Worm (Caenorhabditis elegans) whole organism, dauer: ENCODE measurements around the gene acdh-10.

ENCODE experiments used
- unc-62 ChIP-seq: sonication (generic microtip); optimal IDR thresholded peaks from 2 replicates; lab custom pipeline; 2017; ENCODE audit warnings: missing biosample characterization, missing genetic modification reagents, missing genetic modification characterization

The acdh-10 gene

DNA sequence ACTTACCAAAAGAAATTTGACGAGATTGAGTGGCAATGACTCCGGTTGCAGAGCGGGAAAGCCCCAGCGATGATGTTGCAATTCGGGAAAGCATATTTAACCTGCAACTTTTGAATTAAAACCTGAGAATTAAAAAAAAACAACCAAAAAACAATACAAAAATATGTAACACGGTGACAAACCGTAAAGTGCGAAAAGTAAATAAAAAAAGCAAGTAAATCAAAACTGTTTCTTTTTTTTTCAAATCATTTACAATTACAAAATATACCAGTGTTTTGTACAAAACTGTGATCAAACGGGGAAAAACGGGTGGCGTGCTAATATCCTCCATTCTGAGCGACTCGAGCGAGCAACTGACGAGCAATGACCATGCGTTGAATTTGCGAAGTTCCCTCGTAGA, at the start of gene acdh-10:
TSS of gene acdh-10 (minus strand) at position 101 of the 400 bp plus-strand sequence.
- no peak for TF ChIP-seq unc-62

DNA sequence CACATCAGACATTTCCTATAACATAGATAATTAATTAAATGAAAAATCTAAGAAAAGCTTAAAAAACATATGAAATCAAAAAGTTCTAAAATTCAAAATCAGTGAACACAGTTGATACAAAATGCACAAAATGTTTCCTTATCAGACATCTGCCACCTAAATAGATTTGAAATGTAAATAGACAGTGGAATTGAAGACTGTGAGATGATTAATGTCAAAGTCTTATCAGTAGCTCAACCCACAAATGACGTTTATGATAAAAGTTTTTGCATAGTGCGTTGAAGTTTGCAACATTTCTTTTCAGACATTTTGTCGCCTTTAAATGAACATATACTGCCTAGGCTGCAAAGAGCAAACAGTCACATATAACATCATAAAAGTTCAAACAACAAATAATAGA, 42.1 kb upstream of the acdh-10 start, which contains the start of gene Y40C7B.4:
TSS of gene Y40C7B.4 (minus strand) at position 19 of the 400 bp plus-strand sequence.
- TF ChIP-seq unc-62, result no peak

DNA sequence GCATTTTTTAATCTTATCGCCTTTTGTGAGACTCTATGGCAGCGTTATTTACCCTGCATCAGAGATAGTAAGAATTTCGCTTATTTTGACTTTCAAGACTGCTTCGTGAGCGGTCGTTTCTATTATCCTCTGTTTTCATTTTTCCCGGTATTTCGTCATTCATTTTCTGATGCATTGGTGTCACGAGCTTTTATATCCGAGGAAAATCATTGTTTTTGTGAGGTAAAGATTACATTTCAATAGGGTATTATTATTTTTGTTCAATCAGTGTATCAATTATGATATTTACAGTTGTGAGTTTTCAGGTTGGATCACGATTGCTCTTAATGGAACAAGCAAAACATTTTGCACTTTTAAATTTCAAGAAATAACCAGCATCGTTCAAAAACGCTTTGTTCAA, 32.6 kb upstream of the acdh-10 start:
- no peak for TF ChIP-seq unc-62

DNA sequence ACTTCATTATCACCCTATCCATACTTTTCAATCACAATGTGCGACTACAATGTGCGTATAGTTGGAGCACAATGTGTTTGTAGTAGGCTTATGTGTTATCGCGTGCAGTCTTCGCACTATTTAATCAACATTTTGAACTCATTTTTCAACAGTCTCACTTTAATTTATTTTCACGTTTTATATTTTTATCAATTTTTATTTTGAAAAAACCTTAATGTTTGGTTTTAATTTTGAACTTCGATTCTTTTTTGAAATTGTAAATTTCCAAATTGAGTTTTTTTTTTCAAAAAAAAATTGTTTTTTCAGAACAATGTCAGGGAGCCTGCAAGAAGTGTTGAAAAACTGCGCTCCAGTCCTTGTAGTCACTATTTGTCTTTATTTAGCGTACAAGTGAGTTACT, 28.4 kb upstream of the acdh-10 start, which contains the start of gene T25G12.13:
TSS of gene T25G12.13 (plus strand) at position 301 of the 400 bp plus-strand sequence.
- TF ChIP-seq unc-62, result no peak

DNA sequence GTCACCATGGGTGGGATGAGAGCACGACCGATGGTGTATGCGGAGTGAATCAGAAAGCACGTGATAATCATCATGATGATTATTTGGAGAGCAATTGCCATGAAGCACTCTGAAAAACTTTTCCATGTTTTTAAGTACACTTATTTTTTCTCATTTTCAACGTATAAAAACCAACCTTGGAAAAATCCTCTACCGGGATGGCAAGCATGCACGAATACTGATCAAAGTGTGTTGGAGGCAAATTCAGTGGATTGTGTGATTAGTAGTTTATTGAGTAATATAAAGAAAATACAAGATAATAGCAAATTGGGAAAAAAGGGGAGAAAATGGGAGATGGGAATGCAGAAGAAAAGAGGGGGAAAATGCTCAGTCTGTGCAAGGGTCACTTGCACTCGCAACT, 22.7 kb upstream of the acdh-10 start, which contains the start of gene T25G12.11:
TSS of gene T25G12.11 (minus strand) at position 101 of the 400 bp plus-strand sequence.
- no peak for TF ChIP-seq unc-62

DNA sequence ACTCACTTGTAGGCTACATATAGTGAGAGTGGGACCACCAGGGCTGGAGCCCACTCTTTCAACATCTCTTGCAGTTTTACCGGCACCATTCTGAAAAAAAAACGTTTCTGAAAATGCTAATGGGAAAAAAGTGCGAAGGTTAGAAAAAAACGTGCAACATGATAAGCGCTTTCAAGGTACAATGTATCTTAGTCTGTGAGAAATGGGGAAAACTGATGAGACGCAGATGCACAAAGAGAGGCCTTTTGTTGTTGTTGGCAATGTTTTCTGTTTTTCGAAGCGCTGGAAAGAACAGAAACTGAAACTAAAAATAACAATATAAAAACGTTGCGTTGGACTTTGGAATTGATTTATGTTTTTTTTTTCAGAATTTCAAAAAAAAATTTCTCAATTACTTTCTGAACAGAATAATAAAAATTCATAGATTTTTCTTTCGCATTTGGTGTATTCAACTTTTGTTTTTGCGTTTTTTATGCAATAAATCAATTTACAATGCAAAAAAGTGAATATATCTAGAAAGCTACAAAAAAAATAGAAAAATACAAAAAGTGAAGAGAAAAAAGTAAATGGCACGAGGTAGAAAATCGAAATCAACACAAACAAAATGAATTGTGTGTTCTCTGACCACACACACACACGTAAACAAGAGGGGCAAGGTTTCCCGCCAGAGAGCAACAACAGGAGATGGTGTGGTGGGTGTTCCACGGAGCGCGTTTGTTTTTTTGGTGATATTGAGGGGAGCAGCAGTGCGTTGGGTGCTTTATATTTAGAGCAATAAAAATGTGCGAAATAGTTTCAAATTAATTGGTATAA, 21.3 kb upstream of the acdh-10 start, which contains the start of gene dhs-30:
TSS of gene dhs-30 (minus strand) at position 90 of the 813 bp plus-strand sequence.
- no peak for TF ChIP-seq unc-62

DNA sequence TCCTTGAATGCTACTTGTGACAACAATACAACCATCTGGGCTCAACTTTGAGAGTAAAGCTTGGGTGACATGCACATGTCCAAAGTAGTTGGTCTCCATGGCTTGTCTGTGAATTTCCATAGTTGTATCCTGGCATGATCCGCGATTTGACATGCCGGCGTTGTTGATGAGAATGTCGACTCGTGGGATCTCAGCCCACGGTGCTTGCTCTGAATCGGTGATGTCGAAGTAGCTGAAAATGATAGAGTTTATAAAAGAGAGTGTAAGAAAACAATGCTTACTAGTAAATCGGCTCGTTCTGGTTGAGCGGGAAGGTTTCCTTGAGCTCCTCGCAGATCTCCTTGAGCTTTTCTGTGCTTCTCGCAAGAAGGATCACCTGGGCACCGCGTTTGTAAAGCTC, 20.3 kb upstream of the acdh-10 start:
- no peak for TF ChIP-seq unc-62

DNA sequence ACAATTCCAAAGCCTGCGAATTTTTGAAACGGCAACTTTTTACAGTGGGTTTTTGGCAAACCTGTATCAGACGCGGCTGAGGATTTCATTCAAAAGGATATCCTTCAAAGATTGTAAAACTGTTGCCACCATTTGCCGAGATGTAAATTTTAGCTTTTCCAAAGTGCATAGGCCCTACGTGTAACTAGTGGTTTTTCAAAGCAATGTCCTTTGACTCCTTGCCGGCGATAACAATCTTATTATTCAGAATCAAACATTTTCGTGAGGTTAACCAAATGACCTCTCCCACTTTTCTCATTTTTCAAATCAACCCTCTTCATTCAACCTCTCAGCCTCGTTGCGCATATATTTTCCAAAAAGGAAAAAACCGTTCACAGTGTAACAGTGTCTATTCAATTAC, 16.6 kb upstream of the acdh-10 start, which contains the start of gene T25G12.3:
TSS of gene T25G12.3 (plus strand) at position 301 of the 400 bp plus-strand sequence.
- no peak for TF ChIP-seq unc-62

DNA sequence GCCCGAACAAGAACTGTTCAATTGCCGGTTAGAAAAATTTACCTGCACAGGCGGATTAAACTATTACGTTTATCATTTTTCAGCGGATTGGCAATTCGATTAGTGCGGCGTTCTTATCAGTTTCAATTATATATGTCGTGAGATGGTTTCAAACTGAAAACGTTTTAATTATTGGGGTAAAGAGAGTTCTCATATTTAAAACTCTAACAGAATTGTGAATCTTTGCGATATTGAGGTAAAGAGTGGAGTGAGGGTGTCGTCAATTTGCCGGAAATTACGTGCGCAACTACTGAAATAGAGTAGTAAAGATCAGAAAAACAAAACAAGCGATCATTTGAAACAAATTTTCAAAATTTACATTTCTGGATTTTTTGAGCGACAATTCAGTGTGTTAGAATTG, 15.4 kb upstream of the acdh-10 start, which contains the start of gene T25G12.6:
TSS of gene T25G12.6 (minus strand) at position 101 of the 400 bp plus-strand sequence.
- no peak for TF ChIP-seq unc-62

DNA sequence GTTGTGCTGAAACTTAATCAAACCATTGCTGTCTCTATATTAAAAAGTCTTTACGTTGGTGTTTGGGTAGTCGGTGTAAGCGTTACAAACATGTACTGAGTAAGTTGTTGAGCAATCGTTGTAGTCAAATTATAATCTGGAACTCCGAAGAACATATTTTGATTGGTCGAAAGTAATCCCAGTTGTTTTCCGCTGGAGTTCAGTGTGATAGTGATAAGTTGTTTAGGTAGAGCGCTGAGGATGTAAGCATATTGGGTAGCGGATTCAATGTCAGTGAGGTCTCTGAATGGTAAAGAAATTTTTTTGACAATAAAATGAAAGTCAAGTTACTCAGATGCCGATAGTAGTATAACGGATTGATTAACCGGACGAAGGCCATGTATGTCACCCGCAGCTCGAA, 12.7 kb upstream of the acdh-10 start:
- TF ChIP-seq unc-62, result no peak

DNA sequence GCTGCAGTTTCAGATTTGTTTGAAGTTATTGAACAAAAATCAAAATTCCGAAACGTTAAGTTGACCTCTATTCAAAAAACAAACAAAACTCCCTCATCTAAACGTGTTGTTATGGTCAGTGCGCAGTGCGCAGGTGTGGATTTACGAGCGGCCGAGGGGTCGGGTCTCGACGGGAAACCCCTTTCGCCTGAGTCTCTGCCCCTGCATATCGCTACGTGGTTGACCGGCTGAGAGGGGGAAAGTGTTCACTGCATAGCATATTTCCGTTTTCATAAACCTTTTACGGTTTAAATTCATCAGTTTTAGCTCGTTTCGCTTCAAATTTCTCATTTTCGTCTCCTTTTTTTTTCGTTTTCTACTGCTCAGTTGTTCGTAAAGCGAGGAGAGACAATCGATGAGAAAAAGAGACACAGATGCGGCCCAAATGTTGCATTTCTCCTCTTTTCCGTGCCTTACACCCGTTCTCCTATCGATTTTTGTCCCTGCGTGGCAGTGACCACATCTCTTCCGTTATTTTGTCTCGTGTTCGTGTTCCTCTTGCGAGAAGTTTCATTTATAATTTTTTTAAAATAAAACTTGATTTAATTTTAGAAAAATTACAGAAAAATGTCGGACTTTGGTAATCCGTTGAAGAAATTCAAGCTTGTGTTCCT, 7.3 kb upstream of the acdh-10 start, which contains the start of gene rab-6.2:
TSS of gene rab-6.2 (plus strand) at position 603 of the 653 bp plus-strand sequence.
- no peak for TF ChIP-seq unc-62

DNA sequence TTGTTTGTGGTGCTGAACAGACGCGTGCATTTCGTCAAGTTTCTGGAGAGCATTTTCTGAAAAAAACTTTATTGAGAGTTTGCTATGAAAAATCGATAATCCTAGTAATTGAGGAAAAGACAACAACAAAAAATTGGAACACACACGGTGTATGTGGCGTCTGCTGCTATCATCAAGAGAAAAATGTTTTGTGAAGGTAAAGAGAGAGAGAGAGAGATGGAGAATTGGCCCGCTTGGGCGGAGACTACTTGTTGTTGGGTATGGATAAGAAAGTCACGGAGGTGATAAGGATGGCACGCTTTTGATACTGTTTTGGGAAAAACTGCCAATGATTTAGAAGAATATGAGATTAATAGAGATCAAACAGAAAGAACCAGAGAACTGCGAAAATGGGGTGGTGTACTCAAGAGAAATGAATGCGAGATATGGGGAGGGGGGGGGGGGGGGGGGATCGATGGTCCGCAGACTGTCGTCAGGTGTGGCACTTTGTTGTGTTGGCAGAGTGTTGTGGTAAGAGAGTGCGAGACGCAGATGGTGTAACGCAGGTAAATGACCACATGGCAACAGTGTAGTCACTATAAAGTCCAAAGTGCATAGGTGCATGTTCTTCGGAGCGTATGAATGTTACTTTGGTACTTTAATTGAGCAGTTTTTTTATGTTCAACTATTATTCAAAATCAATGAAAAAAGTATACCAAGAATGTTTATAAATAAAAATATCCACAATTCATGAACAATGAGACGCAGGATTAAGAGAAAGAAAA, 2.5 kb upstream of the acdh-10 start, which contains the start of gene acdh-7:
TSS of gene acdh-7 (minus strand) at position 56 of the 764 bp plus-strand sequence.
- TF ChIP-seq unc-62, result no peak

DNA sequence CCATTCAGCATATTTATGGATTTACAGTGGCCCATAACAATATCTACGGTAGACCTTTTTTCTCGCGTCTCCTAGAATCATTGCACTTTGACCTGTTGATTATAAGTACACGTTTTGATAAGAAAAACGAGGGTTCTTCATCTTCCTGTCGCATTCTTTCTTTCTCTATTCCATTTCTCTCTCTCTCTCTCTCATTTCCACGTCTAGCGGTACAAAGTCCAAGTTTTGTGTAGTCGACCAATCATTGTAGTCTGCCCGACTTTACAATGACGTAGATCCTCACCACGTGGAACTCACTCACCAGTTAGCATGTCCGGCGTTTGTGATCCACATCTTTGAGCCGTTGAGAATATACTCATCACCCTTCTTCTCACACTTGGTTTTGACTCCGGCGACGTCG, 1.5 kb upstream of the acdh-10 start:
- no peak for TF ChIP-seq unc-62

DNA sequence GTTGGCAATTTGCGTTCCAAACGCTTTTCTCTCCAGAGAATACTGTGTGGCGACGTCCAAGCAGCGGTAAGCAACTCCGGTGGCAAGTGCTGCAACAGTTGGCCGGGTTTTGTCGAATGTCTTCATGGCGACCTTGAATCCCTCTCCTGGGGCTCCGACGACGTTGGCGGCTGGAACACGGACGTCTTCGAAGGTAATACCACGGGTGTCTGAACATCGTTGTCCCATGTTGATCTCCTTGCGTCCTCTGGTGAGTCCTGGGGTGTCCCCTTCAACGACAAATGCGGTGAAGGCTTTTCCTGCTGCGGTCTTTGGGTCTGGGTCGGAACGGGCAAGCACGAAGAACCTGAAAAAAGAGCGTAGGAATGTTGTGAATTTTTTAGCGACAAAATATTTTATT, 1.1 kb upstream of the acdh-10 start:
- no peak for TF ChIP-seq unc-62

DNA sequence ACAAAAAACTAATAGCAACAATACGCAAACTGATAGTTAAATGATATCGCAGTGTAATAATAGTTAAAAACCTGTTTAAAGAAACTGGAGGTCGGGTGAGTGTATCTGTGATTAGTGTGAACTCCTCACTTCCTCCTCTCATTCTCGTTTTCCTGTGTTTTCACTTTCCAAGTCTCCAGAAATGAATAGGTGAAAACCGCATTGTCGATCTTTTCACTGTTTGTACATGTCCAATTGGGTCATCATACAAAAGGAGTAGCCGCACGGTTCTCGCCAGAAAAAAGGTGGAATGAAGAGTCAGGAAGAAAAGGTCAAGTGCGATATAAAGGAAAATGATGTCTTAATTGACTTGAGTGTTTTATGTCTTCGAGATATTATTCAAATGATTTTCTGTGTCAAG, 3.2 kb downstream of the acdh-10 start:
- TF ChIP-seq unc-62, result no peak

DNA sequence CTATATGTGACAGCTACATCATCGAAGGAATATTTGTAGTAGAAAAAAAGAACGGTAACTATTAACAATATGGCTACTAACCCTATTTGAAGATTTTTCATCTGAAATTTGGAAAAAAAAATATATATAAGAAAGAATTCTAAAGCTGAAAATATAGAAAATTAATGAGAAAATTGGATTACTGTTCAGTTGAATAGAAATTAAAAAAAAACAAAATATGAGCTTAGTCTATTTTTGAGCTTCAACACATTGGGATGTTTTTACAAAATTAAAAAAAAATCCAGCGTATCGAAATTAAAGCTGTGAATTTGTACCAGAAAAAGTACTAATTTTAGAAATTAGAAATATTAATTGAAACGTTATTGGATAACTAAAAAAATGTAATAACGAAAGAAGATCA, 5.4 kb downstream of the acdh-10 start, which contains the start of gene T08G2.2:
TSS of gene T08G2.2 (minus strand) at position 101 of the 400 bp plus-strand sequence.
- no peak for TF ChIP-seq unc-62
